Worm (Caenorhabditis elegans) whole organism, L4 larva: Measurements from ENCODE around the gene Y49F6B.8.
"Not testable (repeated sequence)": the region's sequence is repeated elsewhere in the genome, so short reads cannot be mapped to it uniquely, and the experiment has no call there.

Experiments
- F10B5.3 ChIP-seq: sonication (generic microtip); optimal IDR thresholded peaks from 2 replicates; lab custom pipeline; 2016; ENCODE audit warnings: mild to moderate bottlenecking, missing genetic modification characterization, missing compliant biosample characterization
- F37D6.2 ChIP-seq: sonication (generic microtip); optimal IDR thresholded peaks from 2 replicates; lab custom pipeline; 2016; ENCODE audit warnings: mild to moderate bottlenecking, missing genetic modification characterization, missing compliant biosample characterization
- F49E8.2 ChIP-seq: sonication (generic microtip); optimal IDR thresholded peaks from 2 replicates; lab custom pipeline; 2016; ENCODE audit warnings: missing compliant biosample characterization, mild to moderate bottlenecking, missing genetic modification characterization, borderline replicate concordance
- Y48G9A.11 ChIP-seq: fragments of 200-800 bp; sonication (Bioruptor generic); IDR thresholded peaks from 2 replicates; pipeline ENCODE4 v1.3.6; 2022; ENCODE audit warnings: missing genetic modification reagents, missing genetic modification characterization, missing compliant biosample characterization
- Y5F2A.4 ChIP-seq: fragments of 200-800 bp; sonication (Bioruptor generic); optimal IDR thresholded peaks from 2 replicates; lab custom pipeline; 2018; ENCODE audit warnings: mild to moderate bottlenecking, missing genetic modification characterization, missing compliant biosample characterization
- Y75B8A.6 ChIP-seq: fragments of 200-800 bp; sonication (Bioruptor generic); IDR thresholded peaks from 2 replicates; pipeline ENCODE4 v1.3.6; 2022; ENCODE audit warnings: missing genetic modification reagents, missing genetic modification characterization, missing compliant biosample characterization
- ZK337.2 ChIP-seq: fragments of 200-800 bp; sonication (Bioruptor generic); IDR thresholded peaks from 2 replicates; pipeline ENCODE4 v1.3.6; 2022; ENCODE audit warnings: missing genetic modification reagents, missing genetic modification characterization, missing compliant biosample characterization
- aha-1 ChIP-seq: fragments of 150-350 bp; peaks from one replicate; lab custom pipeline; 2014; ENCODE audit warnings: missing biosample characterization, missing genetic modification characterization
- aly-2 ChIP-seq: sonication (generic microtip); optimal IDR thresholded peaks from 2 replicates; lab custom pipeline; 2018; ENCODE audit warnings: missing biosample characterization, missing genetic modification characterization
- ama-1 ChIP-seq: fragments of 150-350 bp; optimal IDR thresholded peaks from 2 replicates; lab custom pipeline; 2014; ENCODE audit warnings: inconsistent platforms, mixed read lengths
- attf-4 ChIP-seq: sonication (generic microtip); optimal IDR thresholded peaks from 3 replicates; lab custom pipeline; 2017; ENCODE audit warnings: missing biosample characterization, missing genetic modification characterization
- ceh-20 ChIP-seq: fragments of 200-800 bp; sonication (Bioruptor generic); IDR thresholded peaks from 2 replicates; pipeline ENCODE4 v1.3.6; 2022; ENCODE audit warnings: missing genetic modification reagents, missing genetic modification characterization, missing compliant biosample characterization
- ceh-28 ChIP-seq: fragments of 150-350 bp; optimal IDR thresholded peaks from 2 replicates; lab custom pipeline; 2014; ENCODE audit warnings: missing biosample characterization, missing genetic modification reagents, missing genetic modification characterization
- ceh-32 ChIP-seq: sonication (generic microtip); optimal IDR thresholded peaks from 2 replicates; lab custom pipeline; 2016; ENCODE audit warnings: mild to moderate bottlenecking, missing genetic modification characterization, missing compliant biosample characterization; ENCODE audit not compliant: poor library complexity
- ceh-44 ChIP-seq: fragments of 200-800 bp; sonication (Bioruptor generic); IDR thresholded peaks from 2 replicates; pipeline ENCODE4 v1.3.6; 2022; ENCODE audit warnings: missing genetic modification reagents, missing genetic modification characterization, missing compliant biosample characterization
- ceh-62 ChIP-seq: sonication (generic microtip); optimal IDR thresholded peaks from 2 replicates; lab custom pipeline; 2017; ENCODE audit warnings: missing biosample characterization, missing genetic modification characterization
- ceh-82 ChIP-seq: sonication (generic microtip); optimal IDR thresholded peaks from 2 replicates; lab custom pipeline; 2017; ENCODE audit warnings: missing biosample characterization, missing genetic modification characterization
- cey-2 ChIP-seq: sonication (generic microtip); optimal IDR thresholded peaks from 3 replicates; lab custom pipeline; 2017; ENCODE audit warnings: missing genetic modification characterization, mild to moderate bottlenecking, missing compliant biosample characterization, antibody characterized with exemption, borderline replicate concordance; ENCODE audit not compliant: insufficient read depth
- ctbp-1 ChIP-seq: fragments of 200-800 bp; sonication (Bioruptor generic); IDR thresholded peaks from 2 replicates; pipeline ENCODE4 v1.3.6; 2022; ENCODE audit warnings: missing genetic modification reagents, missing genetic modification characterization, missing compliant biosample characterization
- daf-16 ChIP-seq, 3 experiments: sonication (generic microtip); optimal IDR thresholded peaks; 2 replicates each; lab custom pipeline; 2016 to 2017; ENCODE audit warnings: missing genetic modification characterization in 3 of 3, missing genetic modification reagents in 3 of 3, mild to moderate bottlenecking in 2 of 3, missing compliant biosample characterization in 2 of 3, missing biosample characterization in 1 of 3, moderate library complexity in 1 of 3
- dmd-6 ChIP-seq: fragments of 200-800 bp; sonication (Bioruptor generic); IDR thresholded peaks from 2 replicates; pipeline ENCODE4 v1.3.6; 2022; ENCODE audit warnings: missing genetic modification reagents, missing genetic modification characterization, missing compliant biosample characterization
- dmd-9 ChIP-seq: fragments of 200-800 bp; sonication (Bioruptor generic); IDR thresholded peaks from 2 replicates; pipeline ENCODE4 v1.3.6; 2022; ENCODE audit warnings: missing genetic modification reagents, missing genetic modification characterization, missing compliant biosample characterization
- dve-1 ChIP-seq: sonication (generic microtip); optimal IDR thresholded peaks from 2 replicates; lab custom pipeline; 2017; ENCODE audit warnings: antibody characterized with exemption, mild to moderate bottlenecking, missing genetic modification characterization, missing compliant biosample characterization; ENCODE audit not compliant: insufficient read depth
- fkh-10 ChIP-seq: fragments of 150-350 bp; optimal IDR thresholded peaks from 2 replicates; lab custom pipeline; 2014; ENCODE audit warnings: missing biosample characterization, missing genetic modification reagents, missing genetic modification characterization
- fos-1 ChIP-seq: fragments of 150-350 bp; optimal IDR thresholded peaks from 2 replicates; lab custom pipeline; 2014; ENCODE audit warnings: missing biosample characterization, missing genetic modification characterization
- gei-8 ChIP-seq: fragments of 200-800 bp; sonication (Bioruptor generic); optimal IDR thresholded peaks from 2 replicates; lab custom pipeline; 2018; ENCODE audit warnings: mild to moderate bottlenecking, missing genetic modification characterization, missing compliant biosample characterization
- hmg-1.1 ChIP-seq: fragments of 200-800 bp; sonication (Bioruptor generic); IDR thresholded peaks from 2 replicates; pipeline ENCODE4 v1.3.6; 2022; ENCODE audit warnings: missing genetic modification reagents, missing genetic modification characterization, missing compliant biosample characterization
- jun-1 ChIP-seq: fragments of 150-350 bp; optimal IDR thresholded peaks from 2 replicates; lab custom pipeline; 2014; ENCODE audit warnings: missing biosample characterization, missing genetic modification reagents, missing genetic modification characterization
- lim-7 ChIP-seq: fragments of 200-800 bp; sonication (Bioruptor generic); IDR thresholded peaks from 2 replicates; pipeline ENCODE4 v1.3.6; 2022; ENCODE audit warnings: missing genetic modification characterization, missing compliant biosample characterization
- lin-29 ChIP-seq: fragments of 200-800 bp; sonication (Bioruptor generic); IDR thresholded peaks from 2 replicates; pipeline ENCODE4 v1.3.6; 2022; ENCODE audit warnings: missing genetic modification reagents, missing genetic modification characterization, missing compliant biosample characterization
- lin-38 ChIP-seq: fragments of 200-800 bp; sonication (Bioruptor generic); IDR thresholded peaks from 2 replicates; pipeline ENCODE4 v1.3.6; 2022; ENCODE audit warnings: missing genetic modification reagents, missing genetic modification characterization, missing compliant biosample characterization
- madf-9 ChIP-seq: fragments of 200-800 bp; sonication (Bioruptor generic); conservative IDR thresholded peaks from 2 replicates; pipeline ENCODE4 v1.3.6; 2022; ENCODE audit warnings: missing genetic modification reagents, missing genetic modification characterization, missing compliant biosample characterization
- mdt-29 ChIP-seq: fragments of 200-800 bp; sonication (Bioruptor generic); IDR thresholded peaks from 2 replicates; pipeline ENCODE4 v1.3.6; 2022; ENCODE audit warnings: missing genetic modification reagents, missing genetic modification characterization, missing compliant biosample characterization
- mes-2 ChIP-seq: sonication (generic microtip); optimal IDR thresholded peaks from 2 replicates; lab custom pipeline; 2016; ENCODE audit warnings: missing genotype, mild to moderate bottlenecking, missing genetic modification characterization, missing compliant biosample characterization; ENCODE audit not compliant: poor library complexity, severe bottlenecking
- nhr-10 ChIP-seq: fragments of 150-350 bp; optimal IDR thresholded peaks from 2 replicates; lab custom pipeline; 2014; ENCODE audit warnings: missing biosample characterization, missing genetic modification characterization
- nhr-111 ChIP-seq: fragments of 200-800 bp; sonication (Bioruptor generic); optimal IDR thresholded peaks from 2 replicates; lab custom pipeline; 2018; ENCODE audit warnings: mild to moderate bottlenecking, missing genetic modification characterization, missing compliant biosample characterization
- nhr-237 ChIP-seq: sonication (generic microtip); optimal IDR thresholded peaks from 2 replicates; lab custom pipeline; 2017; ENCODE audit warnings: missing biosample characterization, missing genetic modification characterization
- nhr-41 ChIP-seq: fragments of 200-800 bp; sonication (Bioruptor generic); IDR thresholded peaks from 2 replicates; pipeline ENCODE4 v1.3.6; 2022; ENCODE audit warnings: missing genetic modification reagents, missing genetic modification characterization, missing compliant biosample characterization
- nhr-6 ChIP-seq: fragments of 150-350 bp; optimal IDR thresholded peaks from 2 replicates; lab custom pipeline; 2014; ENCODE audit warnings: missing biosample characterization, missing genetic modification characterization
- php-3 ChIP-seq: fragments of 200-800 bp; sonication (Bioruptor generic); IDR thresholded peaks from 2 replicates; pipeline ENCODE4 v1.3.6; 2022; ENCODE audit warnings: missing genetic modification reagents, missing genetic modification characterization, missing compliant biosample characterization
- pqm-1 ChIP-seq: sonication (generic microtip); optimal IDR thresholded peaks from 2 replicates; lab custom pipeline; 2017; ENCODE audit warnings: missing biosample characterization, missing genetic modification characterization
- set-16 ChIP-seq: fragments of 200-800 bp; sonication (Bioruptor generic); IDR thresholded peaks from 2 replicates; pipeline ENCODE4 v1.3.6; 2022; ENCODE audit warnings: missing genetic modification reagents, missing genetic modification characterization, missing compliant biosample characterization
- skn-1 ChIP-seq: fragments of 150-350 bp; optimal IDR thresholded peaks from 2 replicates; lab custom pipeline; 2014; ENCODE audit warnings: missing biosample characterization, missing genetic modification characterization
- tra-1 ChIP-seq: fragments of 200-800 bp; sonication (Bioruptor generic); IDR thresholded peaks from 2 replicates; pipeline ENCODE4 v1.3.6; 2022; ENCODE audit warnings: missing genetic modification reagents, missing genetic modification characterization, missing compliant biosample characterization
- unc-130 ChIP-seq: sonication (generic microtip); optimal IDR thresholded peaks from 2 replicates; lab custom pipeline; 2016; ENCODE audit warnings: missing genetic modification reagents, missing genetic modification characterization, missing compliant biosample characterization
- zag-1 ChIP-seq: fragments of 150-350 bp; optimal IDR thresholded peaks from 2 replicates; lab custom pipeline; 2014; ENCODE audit warnings: missing biosample characterization, missing genetic modification characterization
- zfp-2 ChIP-seq: sonication (generic microtip); optimal IDR thresholded peaks from 2 replicates; lab custom pipeline; 2016; ENCODE audit warnings: mild to moderate bottlenecking, missing genetic modification characterization, missing compliant biosample characterization
- zip-11 ChIP-seq: fragments of 200-800 bp; sonication (Bioruptor generic); IDR thresholded peaks from 2 replicates; pipeline ENCODE4 v1.3.6; 2022; ENCODE audit warnings: missing genetic modification characterization, missing compliant biosample characterization
- zip-2 ChIP-seq: fragments of 150-350 bp; optimal IDR thresholded peaks from 2 replicates; lab custom pipeline; 2014; ENCODE audit warnings: missing biosample characterization, missing genetic modification characterization

Gene Y49F6B.8

DNA sequence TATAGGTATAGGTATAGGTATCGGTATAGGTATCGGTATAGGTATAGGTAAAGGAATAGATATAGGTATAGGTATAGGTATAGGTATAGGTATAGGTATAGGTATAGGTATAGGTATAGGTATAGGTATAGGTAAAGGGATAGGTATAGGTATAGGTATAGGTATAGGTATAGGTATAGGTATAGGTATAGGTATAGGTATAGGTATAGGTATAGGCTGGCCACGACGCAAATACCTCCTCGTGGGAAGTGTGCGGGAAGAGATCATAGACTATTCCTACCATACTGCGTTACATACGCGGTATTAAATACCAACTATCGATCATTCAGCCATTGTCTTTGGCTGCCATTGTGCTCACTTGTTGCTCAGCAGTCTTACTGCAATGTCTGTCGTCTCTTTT, 9.3 kb upstream of the Y49F6B.8 start, which contains the start of gene fbxb-112:
fbxb-112 (plus strand) TSS at position 301 of the 400 bp plus-strand sequence.
- TF ChIP-seq skn-1; zip-2 (tag; lab: Kevin White, UChicago); dmd-9 (GFP tag; lab: Robert Waterston, UW): not testable (repeated sequence)

DNA sequence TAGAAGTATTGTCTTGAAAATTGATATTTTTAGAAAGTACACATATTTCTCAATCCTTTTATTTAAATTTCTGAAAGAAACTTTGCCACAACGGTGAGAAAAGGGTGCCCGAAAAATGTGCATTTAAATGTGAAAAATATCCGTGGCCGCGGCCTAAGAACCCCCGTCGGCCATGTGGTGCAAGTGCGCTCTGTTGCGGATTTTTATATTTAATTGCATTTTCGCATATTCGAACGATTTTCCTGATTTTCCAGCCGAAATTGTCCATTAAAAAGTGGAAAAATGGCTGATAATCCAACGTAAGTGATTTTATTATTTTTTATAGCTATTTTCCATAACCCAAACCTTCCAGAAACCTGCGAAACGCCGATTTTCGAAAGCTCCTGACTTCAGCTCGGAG, 747 bp upstream of the Y49F6B.8 start, which contains the start of gene smu-2:
smu-2 (plus strand) TSS at position 178 of the 400 bp plus-strand sequence.
- no peak for TF ChIP-seq ceh-20 (GFP tag; lab: Robert Waterston, UW)
- no peak for TF ChIP-seq aly-2 (tag; lab: Kevin White, UChicago)
- TF ChIP-seq cey-2, result no peak
- no peak for TF ChIP-seq F10B5.3 (tag; lab: Kevin White, UChicago)
- TF ChIP-seq F37D6.2 (tag; lab: Kevin White, UChicago), result no peak
- no peak for TF ChIP-seq nhr-237 (tag; lab: Kevin White, UChicago)
- no peak for TF ChIP-seq Y48G9A.11 (GFP tag; lab: Robert Waterston, UW)
- TF ChIP-seq Y5F2A.4 (GFP tag; lab: Kevin White, UChicago), result no peak
- peak; percentile 74; the same call in 1 of the 2 replicates for TF ChIP-seq ZK337.2
- TF ChIP-seq fos-1 (tag; lab: Kevin White, UChicago), result no peak
- TF ChIP-seq zag-1 (tag; lab: Kevin White, UChicago), result no peak
- TF ChIP-seq nhr-6 (tag; lab: Kevin White, UChicago), result no peak
- no peak for TF ChIP-seq F49E8.2 (tag; lab: Kevin White, UChicago)
- no peak for TF ChIP-seq ceh-82 (tag; lab: Kevin White, UChicago)
- TF ChIP-seq daf-16 (GFP tag; optimal IDR thresholded peaks at IDR 0.05; lab: Kevin White, UChicago), result no peak
- TF ChIP-seq daf-16 (tag; optimal IDR thresholded peaks at IDR 0.05; lab: Kevin White, UChicago), result no peak
- TF ChIP-seq ama-1, result no peak
- no peak for TF ChIP-seq nhr-10 (tag; lab: Kevin White, UChicago)
- no peak for TF ChIP-seq zip-11
- TF ChIP-seq Y75B8A.6 (GFP tag; lab: Robert Waterston, UW), result no peak
- peak; percentile 89 for TF ChIP-seq unc-130 (GFP tag; lab: Kevin White, UChicago)
- no peak for TF ChIP-seq set-16 (GFP tag; lab: Robert Waterston, UW)
- TF ChIP-seq lin-29 (GFP tag; lab: Robert Waterston, UW), result no peak
- no peak for TF ChIP-seq dve-1 (tag; lab: Kevin White, UChicago)
- TF ChIP-seq pqm-1 (tag; lab: Kevin White, UChicago), result no peak
- no peak for TF ChIP-seq ceh-62
- no peak for TF ChIP-seq zfp-2
- TF ChIP-seq nhr-41 (GFP tag; lab: Robert Waterston, UW), result no peak
- peak; percentile 97 for TF ChIP-seq lin-38 (GFP tag; lab: Robert Waterston, UW)
- TF ChIP-seq jun-1 (tag; lab: Kevin White, UChicago), result no peak
- TF ChIP-seq attf-4 (tag; lab: Kevin White, UChicago), result no peak
- TF ChIP-seq mes-2 (tag; lab: Kevin White, UChicago), result peak; percentile 97
- peak; percentile 95 for TF ChIP-seq aha-1
- peak; percentile 31 for TF ChIP-seq dmd-6
- no peak for TF ChIP-seq hmg-1.1 (GFP tag; lab: Robert Waterston, UW)
- no peak for TF ChIP-seq ceh-44
- TF ChIP-seq fkh-10 (GFP tag; lab: Kevin White, UChicago), result peak; percentile 28
- peak; percentile 54; the same call in 1 of the 2 replicates for TF ChIP-seq dmd-9 (GFP tag; lab: Robert Waterston, UW)
- no peak for TF ChIP-seq tra-1 (GFP tag; lab: Robert Waterston, UW)
- TF ChIP-seq ctbp-1 (GFP tag; lab: Robert Waterston, UW), result no peak
- no peak for TF ChIP-seq ceh-28 (tag; lab: Kevin White, UChicago)
- TF ChIP-seq ceh-32 (tag; lab: Kevin White, UChicago), result no peak
- TF ChIP-seq php-3 (GFP tag; lab: Robert Waterston, UW), result 0 out of 2 replicates have a peak, but pooled peaks have one; percentile 43
- no peak for TF ChIP-seq nhr-111 (GFP tag; lab: Kevin White, UChicago)
- peak; percentile 64 for TF ChIP-seq madf-9
- no peak for TF ChIP-seq gei-8 (GFP tag; lab: Kevin White, UChicago)
- no peak for TF ChIP-seq lim-7
- TF ChIP-seq mdt-29 (GFP tag; lab: Robert Waterston, UW), result no peak
